Fruit fly (Drosophila melanogaster): ENCODE results near the gene MED15.

MED15 gene

dm6 chr2L:513035-513434, 40.2 kb downstream of the MED15 start:
- TF ChIP-seq OdsH (GFP tag; optimal IDR thresholded peaks at IDR 0.05): peak; percentile 8
- TF ChIP-seq h (GFP tag; optimal IDR thresholded peaks at IDR 0.05): peak; percentile 12
- TF ChIP-seq dl (GFP tag; optimal IDR thresholded peaks at IDR 0.05; ENCODE audit: insufficient read depth in 1 of 2, partially characterized antibody in 2 of 2): no peak
- no peak for TF ChIP-seq CrebA (GFP tag; optimal IDR thresholded peaks at IDR 0.05; ENCODE audit: borderline replicate concordance)

dm6 chr2L:514124-514818, 41.5 kb downstream of the MED15 start:
- TF ChIP-seq OdsH (GFP tag; optimal IDR thresholded peaks at IDR 0.05) (no peak), jim (GFP tag; optimal IDR thresholded peaks at IDR 0.05) (no peak), Hr78 (GFP tag; optimal IDR thresholded peaks at IDR 0.05) (no peak), tai (GFP tag; optimal IDR thresholded peaks at IDR 0.05) (no peak), dl (GFP tag; optimal IDR thresholded peaks at IDR 0.05; ENCODE audit: insufficient read depth in 1 of 2, partially characterized antibody in 2 of 2) (no peak)

- TF ChIP-seq N (GFP tag; optimal IDR thresholded peaks at IDR 0.05) (no peak), br (GFP tag; optimal IDR thresholded peaks at IDR 0.05) (peak; percentile 71), dsf (GFP tag; optimal IDR thresholded peaks at IDR 0.05; ENCODE audit: borderline replicate concordance) (no peak), HLH106 (tag; optimal IDR thresholded peaks at IDR 0.05) (peak; percentile 55), pan (optimal IDR thresholded peaks at IDR 0.05) (no peak), CG9705 (GFP tag; optimal IDR thresholded peaks at IDR 0.05) (no peak), Dfd (GFP tag; optimal IDR thresholded peaks at IDR 0.05) (peak; percentile 70), OdsH (GFP tag; optimal IDR thresholded peaks at IDR 0.05) (peak; percentile 56), Sp1 (GFP tag; optimal IDR thresholded peaks at IDR 0.05) (peak; percentile 57), CrebA (GFP tag; optimal IDR thresholded peaks at IDR 0.05; ENCODE audit: borderline replicate concordance) (no peak), dmrt93B (GFP tag; optimal IDR thresholded peaks at IDR 0.05) (peak; percentile 33), sage (GFP tag; optimal IDR thresholded peaks at IDR 0.05) (no peak), h (GFP tag; optimal IDR thresholded peaks at IDR 0.05) (peak; percentile 61), lola (GFP tag; optimal IDR thresholded peaks at IDR 0.05) (no peak), Rel (GFP tag; optimal IDR thresholded peaks at IDR 0.05) (no peak), Rel (tag; optimal IDR thresholded peaks at IDR 0.05) (peak; percentile 64), woc (GFP tag; optimal IDR thresholded peaks at IDR 0.05) (peak; percentile 23), rgr (GFP tag; optimal IDR thresholded peaks at IDR 0.05) (peak; percentile 58), Myc (optimal IDR thresholded peaks at IDR 0.05) (no peak), Hnf4 (GFP tag; optimal IDR thresholded peaks at IDR 0.05) (peak; percentile 32), Vsx2 (GFP tag; optimal IDR thresholded peaks at IDR 0.05; ENCODE audit: partially characterized antibody) (no peak), psq (GFP tag; optimal IDR thresholded peaks at IDR 0.05) (peak; percentile 52), usp (GFP tag; optimal IDR thresholded peaks at IDR 0.05) (no peak), GATAd (GFP tag; optimal IDR thresholded peaks at IDR 0.05) (no peak), dl (GFP tag; optimal IDR thresholded peaks at IDR 0.05; ENCODE audit: insufficient read depth in 1 of 2, partially characterized antibody in 2 of 2) (peak in 1 of 2 experiments; percentile 46), Mio (GFP tag; optimal IDR thresholded peaks at IDR 0.05) (no peak), jim (GFP tag; optimal IDR thresholded peaks at IDR 0.05) (no peak), foxo (GFP tag; optimal IDR thresholded peaks at IDR 0.05) (peak in 1 of 2 experiments; percentile 59), CG32264 (GFP tag; optimal IDR thresholded peaks at IDR 0.05) (no peak), brk (GFP tag; optimal IDR thresholded peaks at IDR 0.05) (no peak), Abd-B (GFP tag; optimal IDR thresholded peaks at IDR 0.05) (no peak), Dif (GFP tag; optimal IDR thresholded peaks at IDR 0.05; ENCODE audit: partially characterized antibody) (peak; percentile 42), sv (GFP tag; optimal IDR thresholded peaks at IDR 0.05) (peak; percentile 45), Jra (GFP tag; optimal IDR thresholded peaks at IDR 0.05) (no peak), ey (GFP tag; optimal IDR thresholded peaks at IDR 0.05) (peak; percentile 49), tai (GFP tag; optimal IDR thresholded peaks at IDR 0.05) (no peak), Hr78 (GFP tag; optimal IDR thresholded peaks at IDR 0.05) (no peak), fru (GFP tag; optimal IDR thresholded peaks at IDR 0.05) (peak; percentile 62), Hr83 (GFP tag; optimal IDR thresholded peaks at IDR 0.05; ENCODE audit: poor library complexity, severe bottlenecking) (no peak)
Observed at dm6 chr2L:516032-516993, 43.5 kb downstream of the MED15 start.
